Fruit fly (Drosophila melanogaster) whole organism, embryonic: ENCODE data around the gene Drsl5.

Source experiments
- Adf1 ChIP-seq: fragments of 200-800 bp; sonication (Bioruptor generic); IDR thresholded peaks from 2 replicates; pipeline ENCODE4 v1.3.6; 2022; ENCODE audit warnings: missing biosample characterization, missing genetic modification characterization
- Antp ChIP-seq: fragments of 200-800 bp; sonication (Bioruptor generic); optimal IDR thresholded peaks from 3 replicates; lab custom pipeline; 2016; ENCODE audit warnings: missing biosample characterization, missing genetic modification characterization
- Bgb ChIP-seq: fragments of 200-800 bp; sonication (Bioruptor generic); IDR thresholded peaks from 2 replicates; pipeline ENCODE4 v1.3.6; 2022; ENCODE audit warnings: missing biosample characterization, missing genetic modification characterization; ENCODE audit not compliant: partially characterized antibody
- CG1024 ChIP-seq: fragments of 200-800 bp; sonication (Bioruptor generic); IDR thresholded peaks from 2 replicates; pipeline ENCODE4 v1.3.6; 2022; ENCODE audit warnings: missing biosample characterization, missing genetic modification characterization
- CG11085 ChIP-seq: fragments of 200-800 bp; sonication (Bioruptor generic); IDR thresholded peaks from 2 replicates; pipeline ENCODE4 v1.3.6; 2022; ENCODE audit warnings: missing biosample characterization, missing genetic modification characterization
- CG12219 ChIP-seq: fragments of 200-800 bp; sonication (Bioruptor generic); optimal IDR thresholded peaks from 3 replicates; lab custom pipeline; 2018; ENCODE audit warnings: missing biosample characterization, mild to moderate bottlenecking, missing genetic modification characterization
- CG17328 ChIP-seq: fragments of 200-800 bp; sonication (Bioruptor generic); IDR thresholded peaks from 2 replicates; pipeline ENCODE4 v1.3.6; 2022; ENCODE audit warnings: missing biosample characterization, missing genetic modification characterization
- CG2116 ChIP-seq: fragments of 200-800 bp; sonication (Bioruptor generic); optimal IDR thresholded peaks from 3 replicates; lab custom pipeline; 2018; ENCODE audit warnings: missing biosample characterization, mild to moderate bottlenecking, missing genetic modification characterization
- CG30020 ChIP-seq: fragments of 200-800 bp; optimal IDR thresholded peaks from 2 replicates; lab custom pipeline; 2019; ENCODE audit warnings: missing biosample characterization, mild to moderate bottlenecking, missing genetic modification characterization, moderate library complexity
- CG32767 ChIP-seq: fragments of 200-800 bp; sonication (Bioruptor generic); IDR thresholded peaks from 2 replicates; pipeline ENCODE4 v1.3.6; 2022; ENCODE audit warnings: missing biosample characterization, missing genetic modification characterization
- CG33557 ChIP-seq: fragments of 200-800 bp; sonication (Bioruptor generic); optimal IDR thresholded peaks from 2 replicates; lab custom pipeline; 2019; ENCODE audit warnings: missing biosample characterization, mild to moderate bottlenecking, missing genetic modification characterization, moderate library complexity
- CG34224 ChIP-seq: fragments of 200-800 bp; sonication (Bioruptor generic); IDR thresholded peaks from 3 replicates; pipeline ENCODE4 v1.3.6; 2022; ENCODE audit warnings: missing biosample characterization, missing genetic modification characterization; ENCODE audit not compliant: partially characterized antibody
- CG34376 ChIP-seq: fragments of 200-800 bp; sonication (Bioruptor generic); optimal IDR thresholded peaks from 2 replicates; lab custom pipeline; 2018; ENCODE audit warnings: missing biosample characterization, mild to moderate bottlenecking, missing genetic modification characterization
- CG6791 ChIP-seq: fragments of 200-800 bp; sonication (Bioruptor generic); IDR thresholded peaks from 3 replicates; pipeline ENCODE4 v1.3.6; 2022; ENCODE audit warnings: missing biosample characterization, missing genetic modification characterization; ENCODE audit not compliant: partially characterized antibody
- CG8478 ChIP-seq: fragments of >200 bp; optimal IDR thresholded peaks from 2 replicates; lab custom pipeline; 2018
- Chrac-16 ChIP-seq: fragments of 200-800 bp; sonication (Bioruptor generic); optimal IDR thresholded peaks from 3 replicates; lab custom pipeline; 2016; ENCODE audit warnings: missing biosample characterization, missing genetic modification characterization
- Dll ChIP-seq: fragments of 200-800 bp; sonication (Bioruptor generic); IDR thresholded peaks from 4 replicates; pipeline ENCODE4 v1.3.6; 2022; ENCODE audit warnings: missing biosample characterization, missing genetic modification characterization; ENCODE audit not compliant: partially characterized antibody
- Doc3 ChIP-seq: fragments of 200-800 bp; sonication (Bioruptor generic); IDR thresholded peaks from 3 replicates; pipeline ENCODE4 v1.3.6; 2022; ENCODE audit warnings: missing biosample characterization, missing genetic modification characterization; ENCODE audit not compliant: partially characterized antibody
- Dref ChIP-seq: fragments of 200-800 bp; sonication (Bioruptor generic); IDR thresholded peaks from 2 replicates; pipeline ENCODE4 v1.3.6; 2022; ENCODE audit warnings: missing biosample characterization, missing genetic modification characterization
- Drgx ChIP-seq: fragments of 200-800 bp; sonication (Bioruptor generic); IDR thresholded peaks from 2 replicates; pipeline ENCODE4 v1.3.6; 2022; ENCODE audit warnings: missing biosample characterization, missing genetic modification characterization
- Ets97D ChIP-seq: fragments of 200-800 bp; sonication (Bioruptor generic); optimal IDR thresholded peaks from 3 replicates; lab custom pipeline; 2016; ENCODE audit warnings: missing biosample characterization, missing genetic modification characterization
- HLH4C ChIP-seq: fragments of 200-800 bp; sonication (Bioruptor generic); IDR thresholded peaks from 3 replicates; pipeline ENCODE4 v1.3.6; 2022; ENCODE audit warnings: missing biosample characterization, missing genetic modification characterization; ENCODE audit not compliant: partially characterized antibody
- Jarid2 ChIP-seq: fragments of 200-800 bp; sonication (Bioruptor generic); optimal IDR thresholded peaks from 3 replicates; lab custom pipeline; 2017; ENCODE audit warnings: mild to moderate bottlenecking, missing biosample characterization, missing genetic modification reagents, missing genetic modification characterization
- MESR4 ChIP-seq: fragments of 200-800 bp; sonication (Bioruptor generic); optimal IDR thresholded peaks from 2 replicates; lab custom pipeline; 2018; ENCODE audit warnings: missing biosample characterization, mild to moderate bottlenecking, missing genetic modification characterization, moderate library complexity
- Meics ChIP-seq: fragments of 200-800 bp; sonication (Bioruptor generic); optimal IDR thresholded peaks from 2 replicates; lab custom pipeline; 2017; ENCODE audit warnings: missing biosample characterization, mild to moderate bottlenecking, missing genetic modification characterization
- YL-1 ChIP-seq: fragments of 200-800 bp; sonication (Bioruptor generic); optimal IDR thresholded peaks from 3 replicates; lab custom pipeline; 2017; ENCODE audit warnings: missing biosample characterization, mild to moderate bottlenecking, missing genetic modification characterization
- bowl ChIP-seq: fragments of 200-800 bp; sonication (Bioruptor generic); IDR thresholded peaks from 2 replicates; pipeline ENCODE4 v1.3.6; 2022; ENCODE audit warnings: missing biosample characterization, missing genetic modification characterization
- cad ChIP-seq: fragments of >200 bp; optimal IDR thresholded peaks from 2 replicates; lab custom pipeline; 2017; ENCODE audit warnings: missing biosample characterization, missing genetic modification characterization
- chinmo ChIP-seq: fragments of 200-800 bp; sonication (Bioruptor generic); IDR thresholded peaks from 4 replicates; pipeline ENCODE4 v1.3.6; 2022; ENCODE audit warnings: missing biosample characterization, missing genetic modification characterization; ENCODE audit not compliant: partially characterized antibody
- crol ChIP-seq: fragments of 200-800 bp; sonication (Bioruptor generic); IDR thresholded peaks from 2 replicates; pipeline ENCODE4 v1.3.6; 2022; ENCODE audit warnings: missing biosample characterization, missing genetic modification characterization
- dm ChIP-seq: fragments of 200-800 bp; sonication (Bioruptor generic); optimal IDR thresholded peaks from 3 replicates; lab custom pipeline; 2016; ENCODE audit warnings: missing biosample characterization, missing genetic modification characterization
- gfzf ChIP-seq: fragments of 200-800 bp; sonication (Bioruptor generic); optimal IDR thresholded peaks from 2 replicates; lab custom pipeline; 2016; ENCODE audit warnings: missing biosample characterization, mild to moderate bottlenecking, missing genetic modification characterization, moderate library complexity
- hbn ChIP-seq: fragments of 200-800 bp; sonication (Bioruptor generic); IDR thresholded peaks from 2 replicates; pipeline ENCODE4 v1.3.6; 2022; ENCODE audit warnings: missing biosample characterization, missing genetic modification characterization; ENCODE audit not compliant: partially characterized antibody
- knrl ChIP-seq: fragments of 200-800 bp; sonication (Bioruptor generic); IDR thresholded peaks from 3 replicates; pipeline ENCODE4 v1.3.6; 2022; ENCODE audit warnings: missing biosample characterization, missing genetic modification characterization; ENCODE audit not compliant: partially characterized antibody
- lilli ChIP-seq: fragments of 200-800 bp; sonication (Bioruptor generic); optimal IDR thresholded peaks from 3 replicates; lab custom pipeline; 2016; ENCODE audit warnings: missing biosample characterization, missing genetic modification characterization
- nerfin-1 ChIP-seq: fragments of 200-800 bp; sonication (Bioruptor generic); optimal IDR thresholded peaks from 3 replicates; lab custom pipeline; 2019; ENCODE audit warnings: missing biosample characterization, mild to moderate bottlenecking, missing genetic modification characterization, moderate library complexity
- nerfin-2 ChIP-seq: fragments of 200-800 bp; sonication (Bioruptor generic); IDR thresholded peaks from 2 replicates; pipeline ENCODE4 v1.3.6; 2022; ENCODE audit warnings: missing biosample characterization, missing genetic modification characterization; ENCODE audit not compliant: partially characterized antibody
- nmo ChIP-seq: fragments of 200-800 bp; sonication (Bioruptor generic); optimal IDR thresholded peaks from 2 replicates; lab custom pipeline; 2018; ENCODE audit warnings: missing biosample characterization, mild to moderate bottlenecking, missing genetic modification characterization, moderate library complexity
- odd ChIP-seq: fragments of 200-800 bp; sonication (Bioruptor generic); optimal IDR thresholded peaks from 2 replicates; lab custom pipeline; 2017; ENCODE audit warnings: missing biosample characterization, mild to moderate bottlenecking, missing genetic modification characterization
- otp ChIP-seq: fragments of 200-800 bp; sonication (Bioruptor generic); IDR thresholded peaks from 3 replicates; pipeline ENCODE4, ENCODE4 v1.3.6; 2022; ENCODE audit warnings: missing biosample characterization, missing genetic modification characterization
- pfk ChIP-seq: fragments of 200-800 bp; sonication (Bioruptor generic); optimal IDR thresholded peaks from 2 replicates; lab custom pipeline; 2018; ENCODE audit warnings: missing biosample characterization, mild to moderate bottlenecking, missing genetic modification characterization, moderate library complexity
- rib ChIP-seq: fragments of 200-800 bp; sonication (Bioruptor generic); IDR thresholded peaks from 2 replicates; pipeline ENCODE4 v1.3.6; 2022; ENCODE audit warnings: missing biosample characterization, missing genetic modification characterization
- scrt ChIP-seq: fragments of 200-800 bp; sonication (Bioruptor generic); optimal IDR thresholded peaks from 2 replicates; lab custom pipeline; 2018; ENCODE audit warnings: missing biosample characterization, mild to moderate bottlenecking, missing genetic modification characterization, moderate library complexity
- sens ChIP-seq: fragments of 200-800 bp; sonication (Bioruptor generic); peaks from one replicate; lab custom pipeline; 2016; ENCODE audit warnings: missing biosample characterization, missing genetic modification characterization
- sna ChIP-seq: fragments of 200-800 bp; sonication (Bioruptor generic); IDR thresholded peaks from 2 replicates; pipeline ENCODE4 v1.3.6; 2022; ENCODE audit warnings: missing biosample characterization, missing genetic modification characterization; ENCODE audit not compliant: partially characterized antibody
- tna ChIP-seq: fragments of 200-800 bp; sonication (Bioruptor generic); IDR thresholded peaks from 2 replicates; pipeline ENCODE4 v1.3.6; 2022; ENCODE audit warnings: missing biosample characterization, missing genetic modification characterization; ENCODE audit not compliant: partially characterized antibody
- trh ChIP-seq: fragments of 200-800 bp; sonication (Bioruptor generic); optimal IDR thresholded peaks from 2 replicates; lab custom pipeline; 2016; ENCODE audit warnings: missing biosample characterization, missing genetic modification characterization

Gene Drsl5

dm6 chr3L:3303534-3304459 is 12.8 kb upstream of the Drsl5 start, which contains the start of gene ZnT63C (continued):
- peak; percentile 91 for TF ChIP-seq CG6791
- peak; percentile 6 for TF ChIP-seq CG33557 (GFP tag; lab: Kevin White, UChicago)
- TF ChIP-seq Doc3: peak; percentile 73
- TF ChIP-seq dm (GFP tag; lab: Kevin White, UChicago): peak; percentile 21
- TF ChIP-seq CG30020 (tag; lab: Kevin White, UChicago): peak; percentile 18
- 0 out of 2 replicates have a peak, but pooled peaks have one; percentile 24 for TF ChIP-seq CG17328 (GFP tag; lab: Robert Waterston, UW)
- no peak for TF ChIP-seq CG1024
- TF ChIP-seq CG2116 (GFP tag; lab: Kevin White, UChicago): peak; percentile 90
- no peak for TF ChIP-seq Adf1 (GFP tag; lab: Robert Waterston, UW)
- no peak for TF ChIP-seq cad (GFP tag; lab: Kevin White, UChicago)
- peak; percentile 34 for TF ChIP-seq nmo (GFP tag; lab: Kevin White, UChicago)
- peak; percentile 87 for TF ChIP-seq Bgb (GFP tag; lab: Robert Waterston, UW)
- TF ChIP-seq sens (GFP tag; lab: Kevin White, UChicago): peak; percentile 69
- TF ChIP-seq Drgx (GFP tag; lab: Robert Waterston, UW): peak; percentile 23; the same call in 1 of the 2 replicates
- TF ChIP-seq nerfin-2: peak; percentile 87
- TF ChIP-seq Jarid2 (GFP tag; lab: Kevin White, UChicago): peak; percentile 81
- TF ChIP-seq CG34224 (GFP tag; lab: Robert Waterston, UW): peak; percentile 86
- no peak for TF ChIP-seq trh (GFP tag; lab: Kevin White, UChicago)
- TF ChIP-seq Dll (GFP tag; lab: Robert Waterston, UW): peak; percentile 82
- peak; percentile 40; the same call in 1 of the 2 replicates for TF ChIP-seq CG32767 (GFP tag; lab: Robert Waterston, UW)
- peak; percentile 85 for TF ChIP-seq gfzf (GFP tag; lab: Kevin White, UChicago)
- no peak for TF ChIP-seq pfk (GFP tag; lab: Kevin White, UChicago)
- no peak for TF ChIP-seq CG11085 (GFP tag; lab: Robert Waterston, UW)
- peak; percentile 84 for TF ChIP-seq Dref
- TF ChIP-seq Ets97D (GFP tag; lab: Kevin White, UChicago): peak; percentile 7
- TF ChIP-seq HLH4C (GFP tag; lab: Robert Waterston, UW): peak; percentile 97
- no peak for TF ChIP-seq scrt
- TF ChIP-seq chinmo (GFP tag; lab: Robert Waterston, UW): peak; percentile 89
- no peak for TF ChIP-seq Antp (GFP tag; lab: Kevin White, UChicago)
- TF ChIP-seq bowl (GFP tag; lab: Robert Waterston, UW): 0 out of 2 replicates have a peak, but pooled peaks have one; percentile 35
- TF ChIP-seq tna (GFP tag; lab: Robert Waterston, UW): peak; percentile 93
- peak; percentile 36 for TF ChIP-seq CG34376 (GFP tag; lab: Kevin White, UChicago)
- no peak for TF ChIP-seq odd (GFP tag; lab: Kevin White, UChicago)
- TF ChIP-seq otp (GFP tag; lab: Robert Waterston, UW): peak; percentile 26; the same call in 1 of the 3 replicates
- TF ChIP-seq rib (GFP tag; lab: Robert Waterston, UW): 0 out of 2 replicates have a peak, but pooled peaks have one; percentile 16
- TF ChIP-seq lilli (GFP tag; lab: Kevin White, UChicago): no peak
- peak; percentile 70 for TF ChIP-seq hbn (GFP tag; lab: Robert Waterston, UW)
- TF ChIP-seq sna (GFP tag; lab: Robert Waterston, UW): peak; percentile 62
- peak; percentile 20 for TF ChIP-seq CG8478 (lab: Kevin White, UChicago)
- TF ChIP-seq Meics (GFP tag; lab: Kevin White, UChicago): peak; percentile 8
- TF ChIP-seq CG12219: no peak
- TF ChIP-seq MESR4 (GFP tag; lab: Kevin White, UChicago): peak; percentile 92
- no peak for TF ChIP-seq Chrac-16 (GFP tag; lab: Kevin White, UChicago)
- TF ChIP-seq knrl: peak; percentile 67
- TF ChIP-seq YL-1 (GFP tag; lab: Kevin White, UChicago): peak; percentile 72
- TF ChIP-seq crol (GFP tag; lab: Robert Waterston, UW): peak; percentile 89
- TF ChIP-seq nerfin-1 (tag; lab: Kevin White, UChicago): peak; percentile 99
